Worm (Caenorhabditis elegans) whole organism, young adult: ENCODE measurements around the gene sma-6.

Source experiments
- B0261.1 ChIP-seq: sonication (generic microtip); optimal IDR thresholded peaks from 2 replicates; lab custom pipeline; 2016; ENCODE audit warnings: mild to moderate bottlenecking, missing genetic modification characterization, moderate library complexity, missing compliant biosample characterization
- C06A6.2 ChIP-seq: fragments of 200-800 bp; sonication (Bioruptor generic); conservative IDR thresholded peaks from 2 replicates; pipeline ENCODE4 v1.3.6; 2022; ENCODE audit warnings: missing genetic modification characterization, missing compliant biosample characterization
- C17E4.6 ChIP-seq: fragments of 200-800 bp; sonication (Bioruptor generic); IDR thresholded peaks from 2 replicates; pipeline ENCODE4 v1.3.6; 2022; ENCODE audit warnings: missing genetic modification reagents, missing genetic modification characterization, missing compliant biosample characterization
- D2030.7 ChIP-seq: fragments of 200-800 bp; sonication (Bioruptor generic); IDR thresholded peaks from 2 replicates; pipeline ENCODE4 v1.3.6; 2022; ENCODE audit warnings: missing genetic modification reagents, missing genetic modification characterization, missing compliant biosample characterization
- F10E7.11 ChIP-seq: sonication (generic microtip); optimal IDR thresholded peaks from 2 replicates; lab custom pipeline; 2017; ENCODE audit warnings: mild to moderate bottlenecking, missing genetic modification characterization, moderate library complexity, missing compliant biosample characterization
- F55B11.4 ChIP-seq: sonication (generic microtip); optimal IDR thresholded peaks from 2 replicates; lab custom pipeline; 2016; ENCODE audit warnings: missing compliant biosample characterization, missing genetic modification characterization, borderline replicate concordance; ENCODE audit not compliant: insufficient read depth
- K11D2.4 ChIP-seq: fragments of 200-800 bp; sonication (Bioruptor generic); IDR thresholded peaks from 2 replicates; pipeline ENCODE4 v1.3.6; 2022; ENCODE audit warnings: missing genetic modification reagents, missing genetic modification characterization, missing compliant biosample characterization
- T07F8.4 ChIP-seq: sonication (generic microtip); optimal IDR thresholded peaks from 2 replicates; lab custom pipeline; 2016; ENCODE audit warnings: mild to moderate bottlenecking, missing genetic modification characterization, moderate library complexity, missing compliant biosample characterization
- Y95B8A.8 ChIP-seq: fragments of 200-800 bp; sonication (Bioruptor generic); IDR thresholded peaks from 2 replicates; pipeline ENCODE4 v1.3.6; 2022; ENCODE audit warnings: missing genetic modification reagents, missing genetic modification characterization, missing compliant biosample characterization
- aptf-3 ChIP-seq: fragments of 200-800 bp; sonication (Bioruptor generic); IDR thresholded peaks from 2 replicates; pipeline ENCODE4 v1.3.6; 2022; ENCODE audit warnings: missing genetic modification characterization, missing compliant biosample characterization
- atf-7 ChIP-seq: sonication (generic microtip); optimal IDR thresholded peaks from 2 replicates; lab custom pipeline; 2017; ENCODE audit warnings: mild to moderate bottlenecking, missing genetic modification characterization, missing compliant biosample characterization
- cebp-2 ChIP-seq: fragments of 200-800 bp; sonication (Bioruptor generic); IDR thresholded peaks from 2 replicates; pipeline ENCODE4 v1.3.6; 2022; ENCODE audit warnings: missing genetic modification characterization, missing compliant biosample characterization
- ceh-100 ChIP-seq: fragments of 200-800 bp; sonication (Bioruptor generic); IDR thresholded peaks from 2 replicates; pipeline ENCODE4 v1.3.6; 2022; ENCODE audit warnings: missing genetic modification reagents, missing genetic modification characterization, missing compliant biosample characterization
- dox-1 ChIP-seq: fragments of 200-800 bp; sonication (Bioruptor generic); IDR thresholded peaks from 2 replicates; pipeline ENCODE4 v1.3.6; 2022; ENCODE audit warnings: missing genetic modification reagents, missing genetic modification characterization, missing compliant biosample characterization
- dpff-1 ChIP-seq: sonication (generic microtip); optimal IDR thresholded peaks from 2 replicates; lab custom pipeline; 2017; ENCODE audit warnings: mild to moderate bottlenecking, missing genetic modification characterization, missing compliant biosample characterization
- ets-4 ChIP-seq: fragments of 200-800 bp; sonication (Bioruptor generic); optimal IDR thresholded peaks from 2 replicates; lab custom pipeline; 2018; ENCODE audit warnings: mild to moderate bottlenecking, missing genetic modification characterization, missing compliant biosample characterization
- him-1 ChIP-seq: sonication (generic microtip); optimal IDR thresholded peaks from 2 replicates; lab custom pipeline; 2016; ENCODE audit warnings: missing genotype, missing genetic modification reagents, missing genetic modification characterization, missing compliant biosample characterization
- hmg-20 ChIP-seq: fragments of 200-800 bp; sonication (Bioruptor generic); IDR thresholded peaks from 2 replicates; pipeline ENCODE4 v1.3.6; 2022; ENCODE audit warnings: missing genetic modification reagents, missing genetic modification characterization, missing compliant biosample characterization
- hrde-1 ChIP-seq: sonication (generic microtip); optimal IDR thresholded peaks from 2 replicates; lab custom pipeline; 2016; ENCODE audit warnings: missing genetic modification characterization, mild to moderate bottlenecking, missing compliant biosample characterization, moderate library complexity, missing genotype, missing genetic modification reagents, borderline replicate concordance
- lin-40 ChIP-seq: sonication (generic microtip); optimal IDR thresholded peaks from 2 replicates; lab custom pipeline; 2016; ENCODE audit warnings: missing genetic modification characterization, mild to moderate bottlenecking, missing compliant biosample characterization, missing genotype, missing genetic modification reagents
- lin-54 ChIP-seq: fragments of 200-800 bp; sonication (Bioruptor generic); optimal IDR thresholded peaks from 2 replicates; lab custom pipeline; 2018; ENCODE audit warnings: mild to moderate bottlenecking, missing genetic modification characterization, missing compliant biosample characterization
- lir-1 ChIP-seq: fragments of 200-800 bp; sonication (Bioruptor generic); conservative IDR thresholded peaks from 2 replicates; pipeline ENCODE4 v1.3.6; 2022; ENCODE audit warnings: missing genetic modification reagents, missing genetic modification characterization, missing compliant biosample characterization
- lsl-1 ChIP-seq: fragments of 200-800 bp; sonication (Bioruptor generic); optimal IDR thresholded peaks from 2 replicates; lab custom pipeline; 2018; ENCODE audit warnings: mild to moderate bottlenecking, missing genetic modification characterization, moderate library complexity, missing compliant biosample characterization
- madf-10 ChIP-seq: sonication (generic microtip); optimal IDR thresholded peaks from 2 replicates; lab custom pipeline; 2016; ENCODE audit warnings: mild to moderate bottlenecking, missing genetic modification characterization, missing compliant biosample characterization
- madf-3 ChIP-seq: fragments of 200-800 bp; sonication (Bioruptor generic); IDR thresholded peaks from 2 replicates; pipeline ENCODE4 v1.3.6; 2022; ENCODE audit warnings: missing genetic modification reagents, missing genetic modification characterization, missing compliant biosample characterization
- madf-8 ChIP-seq: fragments of 200-800 bp; sonication (Bioruptor generic); conservative IDR thresholded peaks from 2 replicates; pipeline ENCODE4 v1.3.6; 2022; ENCODE audit warnings: missing genetic modification reagents, missing genetic modification characterization, missing compliant biosample characterization
- mel-28 ChIP-seq: sonication (generic microtip); optimal IDR thresholded peaks from 2 replicates; lab custom pipeline; 2016; ENCODE audit warnings: borderline replicate concordance, mild to moderate bottlenecking, missing genetic modification characterization, missing compliant biosample characterization
- nhr-80 ChIP-seq: sonication (generic microtip); optimal IDR thresholded peaks from 2 replicates; lab custom pipeline; 2016; ENCODE audit warnings: missing genetic modification characterization, missing compliant biosample characterization
- pbrm-1 ChIP-seq: fragments of 200-800 bp; sonication (Bioruptor generic); IDR thresholded peaks from 2 replicates; pipeline ENCODE4 v1.3.6; 2022; ENCODE audit warnings: missing genetic modification reagents, missing genetic modification characterization, missing compliant biosample characterization
- pha-4 ChIP-seq: fragments of 150-350 bp; sonication (generic microtip); optimal IDR thresholded peaks from 2 replicates; lab custom pipeline; 2014; ENCODE audit warnings: missing biosample characterization, missing genetic modification reagents, missing genetic modification characterization
- snpc-1.3 ChIP-seq: sonication (generic microtip); optimal IDR thresholded peaks from 2 replicates; lab custom pipeline; 2017; ENCODE audit warnings: missing genetic modification characterization, mild to moderate bottlenecking, missing compliant biosample characterization, antibody characterized with exemption, moderate library complexity, missing genotype, missing genetic modification reagents; ENCODE audit not compliant: insufficient read depth
- snpc-3.4 ChIP-seq: sonication (generic microtip); optimal IDR thresholded peaks from 2 replicates; lab custom pipeline; 2017; ENCODE audit warnings: missing genetic modification characterization, mild to moderate bottlenecking, missing compliant biosample characterization, antibody characterized with exemption, moderate library complexity, missing genotype, missing genetic modification reagents
- snpc-4 ChIP-seq, 5 experiments: fragments of 150-350 bp in 1 of 5; sonication (generic microtip) in 4 of 5; optimal IDR thresholded peaks; 2 replicates each; lab custom pipeline; 2014 to 2018; ENCODE audit warnings: missing genetic modification characterization in 5 of 5, missing biosample characterization in 3 of 5, antibody characterized with exemption in 2 of 5, mild to moderate bottlenecking in 2 of 5, missing compliant biosample characterization in 2 of 5, missing genotype in 2 of 5, moderate library complexity in 2 of 5, missing genetic modification reagents in 1 of 5
- tbp1 ChIP-seq: fragments of 200-800 bp; sonication (Bioruptor generic); optimal IDR thresholded peaks from 2 replicates; lab custom pipeline; 2018; ENCODE audit warnings: mild to moderate bottlenecking, missing genetic modification characterization, missing compliant biosample characterization
- tlf-1 ChIP-seq: fragments of 200-800 bp; sonication (Bioruptor generic); optimal IDR thresholded peaks from 2 replicates; lab custom pipeline; 2018; ENCODE audit warnings: mild to moderate bottlenecking, missing genetic modification characterization, missing compliant biosample characterization
- xnd-1 ChIP-seq: sonication (generic microtip); optimal IDR thresholded peaks from 2 replicates; lab custom pipeline; 2016; ENCODE audit warnings: missing genotype, missing genetic modification reagents, missing genetic modification characterization, missing compliant biosample characterization
- ztf-28 ChIP-seq: fragments of 200-800 bp; sonication (Bioruptor generic); IDR thresholded peaks from 2 replicates; pipeline ENCODE4 v1.3.6; 2022; ENCODE audit warnings: missing genetic modification reagents, missing genetic modification characterization, missing compliant biosample characterization
- ztf-3 ChIP-seq: fragments of 200-800 bp; sonication (Bioruptor generic); optimal IDR thresholded peaks from 2 replicates; lab custom pipeline; 2018; ENCODE audit warnings: mild to moderate bottlenecking, missing genetic modification characterization, missing compliant biosample characterization

sma-6 gene

ce11 chrII:6322979-6323378 is 1.3 kb upstream of the sma-6 start, which contains the start of gene C32D5.4:
Gene C32D5.4, minus strand, starts transcription at chrII:6323079.
- no peak for TF ChIP-seq nhr-80 (tag; lab: Kevin White, UChicago)
- no peak for TF ChIP-seq dpff-1 (tag; lab: Kevin White, UChicago)
- TF ChIP-seq F10E7.11 (tag; lab: Kevin White, UChicago) = no peak
- no peak for TF ChIP-seq hrde-1
- no peak for TF ChIP-seq snpc-1.3 (tag; lab: Kevin White, UChicago)
- TF ChIP-seq him-1 (tag; lab: Kevin White, UChicago) = no peak
- TF ChIP-seq hmg-20 (GFP tag; lab: Robert Waterston, UW) = no peak
- no peak for TF ChIP-seq madf-3 (GFP tag; lab: Robert Waterston, UW)
- no peak for TF ChIP-seq lsl-1 (GFP tag; lab: Kevin White, UChicago)
- no peak for TF ChIP-seq aptf-3 (GFP tag; lab: Robert Waterston, UW)
- TF ChIP-seq pha-4 (tag; lab: Kevin White, UChicago) = no peak
- TF ChIP-seq ztf-28 (GFP tag; lab: Robert Waterston, UW) = no peak
- no peak for TF ChIP-seq snpc-3.4 (tag; lab: Kevin White, UChicago)
- no peak for TF ChIP-seq snpc-4 (GFP tag; optimal IDR thresholded peaks at IDR 0.05; lab: Kevin White, UChicago)
- TF ChIP-seq snpc-4 (tag; optimal IDR thresholded peaks at IDR 0.05; lab: Kevin White, UChicago) = no peak
- TF ChIP-seq madf-10 = no peak
- TF ChIP-seq cebp-2 (GFP tag; lab: Robert Waterston, UW) = no peak
- no peak for TF ChIP-seq K11D2.4
- no peak for TF ChIP-seq Y95B8A.8
- TF ChIP-seq, all 124 proteins: peak for 0

- peak; percentile 30 for TF ChIP-seq tbp1 (GFP tag; lab: Kevin White, UChicago)
- no peak for TF ChIP-seq pbrm-1 (GFP tag; lab: Robert Waterston, UW)
- no peak for TF ChIP-seq mel-28 (tag; lab: Kevin White, UChicago)
- no peak for TF ChIP-seq ceh-100 (GFP tag; lab: Robert Waterston, UW)
- peak; percentile 26 for TF ChIP-seq atf-7
- TF ChIP-seq lin-54 (GFP tag; lab: Kevin White, UChicago) = peak; percentile 28
- TF ChIP-seq B0261.1 (tag; lab: Kevin White, UChicago) = no peak
- no peak for TF ChIP-seq madf-8 (GFP tag; lab: Robert Waterston, UW)
- TF ChIP-seq T07F8.4 (tag; lab: Kevin White, UChicago) = no peak
- TF ChIP-seq xnd-1 = no peak
- TF ChIP-seq F55B11.4 (tag; lab: Kevin White, UChicago) = no peak
- no peak for TF ChIP-seq ztf-3
- TF ChIP-seq C06A6.2 (GFP tag; lab: Robert Waterston, UW) = no peak
- TF ChIP-seq C17E4.6 (GFP tag; lab: Robert Waterston, UW) = no peak
- TF ChIP-seq lin-40 (tag; lab: Kevin White, UChicago) = peak; percentile 5
- TF ChIP-seq nhr-80 (tag; lab: Kevin White, UChicago) = peak; percentile 98
- no peak for TF ChIP-seq aptf-3 (GFP tag; lab: Robert Waterston, UW)
- no peak for TF ChIP-seq lir-1
- no peak for TF ChIP-seq tlf-1 (GFP tag; lab: Kevin White, UChicago)
- TF ChIP-seq D2030.7 = no peak
- TF ChIP-seq dox-1 (GFP tag; lab: Robert Waterston, UW) = peak; percentile 62
- TF ChIP-seq K11D2.4 = no peak
- peak; percentile 90 for TF ChIP-seq ets-4 (GFP tag; lab: Kevin White, UChicago)
Observed at ce11 chrII:6327317-6327716, 3.0 kb downstream of the sma-6 start.
